Worm (Caenorhabditis elegans): ENCODE data around the gene R02D5.24.
A peak's percentile ranks its signal among the peaks of the same experiment; 100 is the strongest.

R02D5.24 gene

DNA sequence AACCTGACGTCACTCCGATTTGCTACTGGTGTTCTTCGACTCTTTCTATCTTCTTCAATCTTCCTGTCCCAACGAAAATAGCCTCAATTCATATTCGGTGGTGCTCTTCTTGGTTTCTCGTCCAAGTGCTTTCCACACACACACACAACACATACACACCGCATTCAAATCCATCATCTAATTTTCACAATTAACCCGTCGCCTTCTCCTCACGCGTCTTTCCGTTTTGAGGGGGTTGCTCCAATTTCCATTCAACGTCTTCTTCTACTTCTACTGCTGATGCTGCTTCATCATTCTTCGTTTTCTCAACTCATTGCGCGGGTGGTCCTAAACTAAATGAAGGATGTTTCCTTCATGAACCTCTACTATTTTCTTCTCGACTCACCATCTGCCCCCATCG lies 10.0 kb upstream of the R02D5.24 start:
- TF ChIP-seq zag-1 (tag; optimal IDR thresholded peaks at IDR 0.05), result no peak
- no peak for TF ChIP-seq tbx-2 (tag; optimal IDR thresholded peaks at IDR 0.05)
- TF ChIP-seq pha-4 (tag; optimal IDR thresholded peaks at IDR 0.05), result no peak
- no peak for TF ChIP-seq ama-1 (optimal IDR thresholded peaks at IDR 0.05)

DNA sequence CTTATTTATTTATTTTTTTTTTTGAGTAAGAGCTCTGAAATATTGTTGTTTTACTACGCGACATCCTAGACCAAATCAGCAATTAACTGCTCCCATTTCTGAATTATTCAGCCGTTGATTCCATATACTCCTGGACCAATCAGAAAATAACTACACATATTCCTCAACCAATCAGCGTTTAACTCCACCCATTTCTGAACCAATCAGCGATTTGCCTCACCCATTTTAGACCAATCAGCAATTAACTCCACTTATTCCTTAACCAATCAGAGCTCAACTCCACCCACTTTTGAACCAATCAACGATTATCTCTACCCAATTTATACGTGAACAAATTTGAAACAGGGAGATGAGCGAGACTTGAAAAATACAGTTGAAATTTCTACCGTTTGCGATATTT lies 7.5 kb upstream of the R02D5.24 start:
- TF ChIP-seq zag-1 (tag; optimal IDR thresholded peaks at IDR 0.05) (no peak), ceh-9 (tag; optimal IDR thresholded peaks at IDR 0.05) (no peak), nfya-1 (tag; optimal IDR thresholded peaks at IDR 0.05; ENCODE audit: insufficient read depth) (peak; percentile 78)

ce11 chrV:14495493-14495892 lies 5.6 kb upstream of the R02D5.24 start:
- TF ChIP-seq tbx-2 (tag; optimal IDR thresholded peaks at IDR 0.05), result no peak

ce11 chrV:14496446-14496845 lies 4.7 kb upstream of the R02D5.24 start:
- TF ChIP-seq nhr-25 (tag; optimal IDR thresholded peaks at IDR 0.05), result no peak
- TF ChIP-seq pha-4 (tag; optimal IDR thresholded peaks at IDR 0.05), result peak; percentile 18

DNA sequence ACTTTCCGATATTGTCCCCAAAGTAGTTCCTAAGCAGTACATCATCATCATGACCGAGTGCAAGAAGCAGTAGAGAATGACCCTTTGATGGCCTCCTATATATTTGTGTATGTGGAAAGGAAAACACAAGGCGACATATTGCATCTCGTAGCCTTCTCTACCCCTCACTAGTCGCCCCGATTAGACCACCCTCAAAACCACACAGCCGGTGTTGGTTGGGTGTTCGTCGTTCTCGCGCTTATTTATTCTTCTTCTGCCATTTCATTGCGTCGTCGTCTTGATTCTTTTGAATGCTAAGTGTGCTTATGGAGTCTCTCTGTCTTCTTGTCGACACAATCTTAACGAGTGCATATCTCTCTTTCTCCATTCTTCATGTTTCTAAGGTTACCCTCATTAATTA lies 2.9 kb upstream of the R02D5.24 start:
- TF ChIP-seq aly-2 (tag; optimal IDR thresholded peaks at IDR 0.05), result no peak

- TF ChIP-seq nhr-76 (tag; optimal IDR thresholded peaks at IDR 0.05) (no peak), mml-1 (tag; optimal IDR thresholded peaks at IDR 0.05) (no peak), elt-2 (tag; optimal IDR thresholded peaks at IDR 0.05) (no peak), lsy-12 (tag; optimal IDR thresholded peaks at IDR 0.05) (no peak), fos-1 (tag; optimal IDR thresholded peaks at IDR 0.05) (no peak), nhr-25 (tag; optimal IDR thresholded peaks at IDR 0.05) (peak; percentile 21), nhr-67 (tag; optimal IDR thresholded peaks at IDR 0.05) (no peak), zag-1 (tag; optimal IDR thresholded peaks at IDR 0.05) (no peak), pha-4 (tag; optimal IDR thresholded peaks at IDR 0.05) (peak; percentile 59), skn-1 (tag; optimal IDR thresholded peaks at IDR 0.05) (no peak), tbx-2 (tag; optimal IDR thresholded peaks at IDR 0.05) (no peak), nhr-28 (tag; optimal IDR thresholded peaks at IDR 0.05) (no peak), nhr-43 (tag; optimal IDR thresholded peaks at IDR 0.05; ENCODE audit: poor library complexity, severe bottlenecking) (no peak), jun-1 (tag; optimal IDR thresholded peaks at IDR 0.05) (no peak), ceh-28 (tag; optimal IDR thresholded peaks at IDR 0.05) (no peak), elt-1 (tag; optimal IDR thresholded peaks at IDR 0.05) (no peak), nhr-12 (tag; optimal IDR thresholded peaks at IDR 0.05) (no peak), daf-12 (tag; optimal IDR thresholded peaks at IDR 0.05) (no peak), snpc-4 (tag; optimal IDR thresholded peaks at IDR 0.05) (no peak), nhr-23 (tag; optimal IDR thresholded peaks at IDR 0.05) (peak; percentile 16), ama-1 (optimal IDR thresholded peaks at IDR 0.05) (peak; percentile 15), nhr-11 (tag; optimal IDR thresholded peaks at IDR 0.05) (no peak), nfya-1 (tag; optimal IDR thresholded peaks at IDR 0.05; ENCODE audit: insufficient read depth) (no peak), elt-3 (tag; optimal IDR thresholded peaks at IDR 0.05) (no peak), mdl-1 (tag; optimal IDR thresholded peaks at IDR 0.05) (no peak), egl-27 (tag; optimal IDR thresholded peaks at IDR 0.05) (no peak), ceh-9 (tag; optimal IDR thresholded peaks at IDR 0.05) (no peak), R02D3.7 (tag; optimal IDR thresholded peaks at IDR 0.05) (no peak)
Observed at ce11 chrV:14499074-14499864, 1.9 kb upstream of the R02D5.24 start.

ce11 chrV:14500554-14500953 lies 586 bp upstream of the R02D5.24 start:
- TF ChIP-seq ceh-28 (tag; optimal IDR thresholded peaks at IDR 0.05) (no peak), jun-1 (tag; optimal IDR thresholded peaks at IDR 0.05) (no peak), nhr-237 (tag; optimal IDR thresholded peaks at IDR 0.05) (no peak), daf-12 (tag; optimal IDR thresholded peaks at IDR 0.05) (no peak), fkh-10 (GFP tag; optimal IDR thresholded peaks at IDR 0.05) (no peak), fos-1 (tag; optimal IDR thresholded peaks at IDR 0.05) (no peak), aly-2 (tag; optimal IDR thresholded peaks at IDR 0.05) (no peak), zag-1 (tag; optimal IDR thresholded peaks at IDR 0.05) (no peak), nhr-76 (tag; optimal IDR thresholded peaks at IDR 0.05) (no peak), pha-4 (tag; optimal IDR thresholded peaks at IDR 0.05) (no peak), egl-5 (tag; optimal IDR thresholded peaks at IDR 0.05) (no peak), elt-2 (tag; optimal IDR thresholded peaks at IDR 0.05) (no peak), ZK546.5 (tag; optimal IDR thresholded peaks at IDR 0.05) (no peak), ama-1 (optimal IDR thresholded peaks at IDR 0.05) (no peak), nfya-1 (tag; optimal IDR thresholded peaks at IDR 0.05; ENCODE audit: insufficient read depth) (no peak), skn-1 (tag; optimal IDR thresholded peaks at IDR 0.05) (no peak), nhr-12 (tag; optimal IDR thresholded peaks at IDR 0.05) (no peak)
